Worm (Caenorhabditis elegans) whole organism, L1 larva: ENCODE measurements around the gene sma-3.

ENCODE experiments used
- C04F5.9 ChIP-seq: sonication (generic microtip); optimal IDR thresholded peaks from 2 replicates; lab custom pipeline; 2016; ENCODE audit warnings: missing genetic modification characterization, missing compliant biosample characterization
- C16A3.4 ChIP-seq: fragments of 150-350 bp; optimal IDR thresholded peaks from 2 replicates; lab custom pipeline; 2014; ENCODE audit warnings: missing biosample characterization, missing genetic modification characterization
- F16B12.6 ChIP-seq: fragments of 150-350 bp; optimal IDR thresholded peaks from 2 replicates; lab custom pipeline; 2014; ENCODE audit warnings: missing biosample characterization, missing genetic modification characterization
- aha-1 ChIP-seq: fragments of 150-350 bp; optimal IDR thresholded peaks from 2 replicates; lab custom pipeline; 2014; ENCODE audit warnings: missing biosample characterization, missing genetic modification characterization
- ama-1 ChIP-seq: fragments of 150-350 bp; optimal IDR thresholded peaks from 2 replicates; lab custom pipeline; 2014
- blmp-1 ChIP-seq: fragments of 150-350 bp; optimal IDR thresholded peaks from 2 replicates; lab custom pipeline; 2014; ENCODE audit warnings: missing biosample characterization, missing genetic modification characterization
- ceh-63 ChIP-seq: fragments of 200-800 bp; sonication (Bioruptor generic); optimal IDR thresholded peaks from 2 replicates; lab custom pipeline; 2018; ENCODE audit warnings: mild to moderate bottlenecking, missing genetic modification characterization, missing compliant biosample characterization
- ceh-82 ChIP-seq, 3 experiments: fragments of 150-350 bp in 1 of 3; sonication (generic microtip) in 2 of 3; optimal IDR thresholded peaks; 2 replicates each; lab custom pipeline; 2014 to 2017; ENCODE audit warnings: missing biosample characterization in 3 of 3, missing genetic modification characterization in 3 of 3
- ceh-90 ChIP-seq: sonication (generic microtip); optimal IDR thresholded peaks from 2 replicates; lab custom pipeline; 2016; ENCODE audit warnings: missing genetic modification characterization, missing compliant biosample characterization
- ces-1 ChIP-seq: fragments of 150-350 bp; optimal IDR thresholded peaks from 2 replicates; lab custom pipeline; 2014; ENCODE audit warnings: missing biosample characterization, missing genetic modification reagents, missing genetic modification characterization
- dsc-1 ChIP-seq: sonication (generic microtip); optimal IDR thresholded peaks from 2 replicates; lab custom pipeline; 2016; ENCODE audit warnings: mild to moderate bottlenecking, missing genetic modification characterization, missing compliant biosample characterization
- efl-1 ChIP-seq, 4 experiments: fragments of 150-350 bp; optimal IDR thresholded peaks in 3 of 4; peaks in 1 of 4; 1 replicate in 1 of 4; 2 replicates in 3 of 4; lab custom pipeline; 2014; ENCODE audit warnings: missing biosample characterization in 2 of 4, missing genetic modification characterization in 2 of 4, missing genetic modification reagents in 2 of 4
- egl-13 ChIP-seq: sonication (generic microtip); optimal IDR thresholded peaks from 2 replicates; lab custom pipeline; 2016; ENCODE audit warnings: missing genotype, missing genetic modification reagents, missing genetic modification characterization, missing compliant biosample characterization
- elt-2 ChIP-seq: sonication (generic microtip); optimal IDR thresholded peaks from 2 replicates; lab custom pipeline; 2016; ENCODE audit warnings: missing genetic modification characterization, mild to moderate bottlenecking, inconsistent platforms, missing compliant biosample characterization, missing genetic modification reagents
- elt-3 ChIP-seq, 6 experiments: fragments of 150-350 bp in 1 of 6; sonication (generic microtip); optimal IDR thresholded peaks; 2 replicates each; lab custom pipeline; 2017 to 2018; ENCODE audit warnings: missing biosample characterization in 6 of 6, missing genetic modification characterization in 6 of 6, inconsistent platforms in 1 of 6
- ets-5 ChIP-seq: fragments of 200-800 bp; sonication (Bioruptor generic); IDR thresholded peaks from 2 replicates; pipeline ENCODE4 v1.3.6; 2022; ENCODE audit warnings: missing genetic modification characterization, missing compliant biosample characterization
- fkh-10 ChIP-seq: sonication (generic microtip); optimal IDR thresholded peaks from 2 replicates; lab custom pipeline; 2017; ENCODE audit warnings: missing biosample characterization, missing genetic modification reagents, missing genetic modification characterization
- fkh-4 ChIP-seq: sonication (generic microtip); optimal IDR thresholded peaks from 2 replicates; lab custom pipeline; 2016; ENCODE audit warnings: missing compliant biosample characterization, missing genetic modification characterization, borderline replicate concordance
- fos-1 ChIP-seq: fragments of 150-350 bp; optimal IDR thresholded peaks from 2 replicates; lab custom pipeline; 2014; ENCODE audit warnings: missing biosample characterization, missing genetic modification characterization
- grh-1 ChIP-seq: fragments of 200-800 bp; sonication (Bioruptor generic); IDR thresholded peaks from 2 replicates; pipeline ENCODE4 v1.3.6; 2022; ENCODE audit warnings: missing genetic modification reagents, missing genetic modification characterization, missing compliant biosample characterization
- hlh-4 ChIP-seq: sonication (generic microtip); optimal IDR thresholded peaks from 2 replicates; lab custom pipeline; 2016; ENCODE audit warnings: mild to moderate bottlenecking, missing genetic modification characterization, missing compliant biosample characterization
- hpl-2 ChIP-seq: fragments of 150-350 bp; optimal IDR thresholded peaks from 2 replicates; lab custom pipeline; 2014; ENCODE audit warnings: missing biosample characterization, missing genetic modification reagents, missing genetic modification characterization
- isw-1 ChIP-seq: fragments of 200-800 bp; sonication (Bioruptor generic); IDR thresholded peaks from 2 replicates; pipeline ENCODE4 v1.3.6; 2022; ENCODE audit warnings: missing genetic modification characterization, missing compliant biosample characterization
- jun-1 ChIP-seq: fragments of 150-350 bp; optimal IDR thresholded peaks from 2 replicates; lab custom pipeline; 2014; ENCODE audit warnings: missing biosample characterization, missing genetic modification reagents, missing genetic modification characterization
- lin-13 ChIP-seq: fragments of 150-350 bp; optimal IDR thresholded peaks from 2 replicates; lab custom pipeline; 2014; ENCODE audit warnings: missing biosample characterization, missing genetic modification reagents, missing genetic modification characterization
- lin-15B ChIP-seq: fragments of 150-350 bp; sonication (generic microtip); optimal IDR thresholded peaks from 3 replicates; lab custom pipeline; 2014; ENCODE audit warnings: missing biosample characterization, missing genetic modification characterization
- lin-39 ChIP-seq: fragments of 150-350 bp; optimal IDR thresholded peaks from 2 replicates; lab custom pipeline; 2014; ENCODE audit warnings: missing biosample characterization, missing genetic modification reagents, missing genetic modification characterization
- lsy-2 ChIP-seq, 2 experiments: fragments of 150-350 bp; optimal IDR thresholded peaks; 2 replicates each; lab custom pipeline; 2014; ENCODE audit warnings: missing biosample characterization in 2 of 2, missing genetic modification characterization in 2 of 2
- mab-9 ChIP-seq: fragments of 200-800 bp; sonication (Bioruptor generic); IDR thresholded peaks from 2 replicates; pipeline ENCODE4 v1.3.6; 2022; ENCODE audit warnings: missing genetic modification reagents, missing genetic modification characterization, missing compliant biosample characterization
- mdl-1 ChIP-seq, 2 experiments: fragments of 150-350 bp; optimal IDR thresholded peaks; 2 replicates each; lab custom pipeline; 2014 to 2017; ENCODE audit warnings: missing biosample characterization in 2 of 2, missing genetic modification characterization in 2 of 2, inconsistent platforms in 1 of 2
- mep-1 ChIP-seq: fragments of 150-350 bp; optimal IDR thresholded peaks from 2 replicates; lab custom pipeline; 2014; ENCODE audit warnings: missing biosample characterization, missing genetic modification characterization
- nhr-11 ChIP-seq: fragments of 150-350 bp; optimal IDR thresholded peaks from 2 replicates; lab custom pipeline; 2014; ENCODE audit warnings: missing biosample characterization, missing genetic modification characterization
- nhr-12 ChIP-seq: sonication (generic microtip); optimal IDR thresholded peaks from 2 replicates; lab custom pipeline; 2017; ENCODE audit warnings: missing biosample characterization, missing genetic modification characterization
- nhr-71 ChIP-seq: sonication (generic microtip); optimal IDR thresholded peaks from 2 replicates; lab custom pipeline; 2016; ENCODE audit warnings: mild to moderate bottlenecking, missing genetic modification characterization, moderate library complexity, missing compliant biosample characterization
- nhr-76 ChIP-seq: sonication (generic microtip); optimal IDR thresholded peaks from 2 replicates; lab custom pipeline; 2017; ENCODE audit warnings: missing biosample characterization, missing genetic modification characterization
- nhr-77 ChIP-seq: fragments of 150-350 bp; optimal IDR thresholded peaks from 2 replicates; lab custom pipeline; 2014; ENCODE audit warnings: missing biosample characterization, missing genetic modification characterization
- nhr-84 ChIP-seq: sonication (generic microtip); optimal IDR thresholded peaks from 2 replicates; lab custom pipeline; 2017; ENCODE audit warnings: missing biosample characterization, missing genetic modification characterization
- nhr-85 ChIP-seq: sonication (generic microtip); peaks from one replicate; lab custom pipeline; 2016; ENCODE audit warnings: missing genetic modification characterization, inconsistent platforms, missing compliant biosample characterization
- nhr-90 ChIP-seq: sonication (generic microtip); optimal IDR thresholded peaks from 2 replicates; lab custom pipeline; 2016; ENCODE audit warnings: mild to moderate bottlenecking, missing genetic modification characterization, missing compliant biosample characterization; ENCODE audit not compliant: poor library complexity
- pag-3 ChIP-seq: sonication (generic microtip); optimal IDR thresholded peaks from 2 replicates; lab custom pipeline; 2017; ENCODE audit warnings: missing genetic modification characterization, mild to moderate bottlenecking, missing compliant biosample characterization, antibody characterized with exemption, borderline replicate concordance; ENCODE audit not compliant: insufficient read depth
- skn-1 ChIP-seq: fragments of 150-350 bp; optimal IDR thresholded peaks from 2 replicates; lab custom pipeline; 2014; ENCODE audit warnings: missing biosample characterization, missing genetic modification characterization
- snpc-4 ChIP-seq: fragments of 150-350 bp; optimal IDR thresholded peaks from 2 replicates; lab custom pipeline; 2014; ENCODE audit warnings: missing biosample characterization, missing genetic modification characterization
- snu-23 ChIP-seq: sonication (generic microtip); optimal IDR thresholded peaks from 2 replicates; lab custom pipeline; 2016; ENCODE audit warnings: missing genetic modification characterization, missing compliant biosample characterization
- sox-4 ChIP-seq: sonication (generic microtip); optimal IDR thresholded peaks from 2 replicates; lab custom pipeline; 2016; ENCODE audit warnings: missing genetic modification characterization, missing compliant biosample characterization
- sptf-1 ChIP-seq: fragments of 150-350 bp; optimal IDR thresholded peaks from 2 replicates; lab custom pipeline; 2014; ENCODE audit warnings: missing biosample characterization, missing genetic modification characterization
- swsn-7 ChIP-seq: sonication (generic microtip); optimal IDR thresholded peaks from 2 replicates; lab custom pipeline; 2016; ENCODE audit warnings: missing genetic modification characterization, missing compliant biosample characterization
- tbx-2 ChIP-seq: sonication (generic microtip); optimal IDR thresholded peaks from 2 replicates; lab custom pipeline; 2016; ENCODE audit warnings: missing genetic modification characterization, missing compliant biosample characterization
- tlp-1 ChIP-seq: fragments of 150-350 bp; optimal IDR thresholded peaks from 2 replicates; lab custom pipeline; 2014; ENCODE audit warnings: missing biosample characterization, missing genetic modification characterization
- unc-130 ChIP-seq: fragments of 150-350 bp; optimal IDR thresholded peaks from 2 replicates; lab custom pipeline; 2017; ENCODE audit warnings: missing biosample characterization, missing genetic modification characterization, inconsistent platforms
- unc-30 ChIP-seq: sonication (generic microtip); optimal IDR thresholded peaks from 2 replicates; lab custom pipeline; 2017; ENCODE audit warnings: missing biosample characterization, missing genetic modification characterization
- unc-86 ChIP-seq: sonication (generic microtip); optimal IDR thresholded peaks from 2 replicates; lab custom pipeline; 2016; ENCODE audit warnings: missing genetic modification characterization, missing compliant biosample characterization
- zag-1 ChIP-seq: fragments of 150-350 bp; optimal IDR thresholded peaks from 2 replicates; lab custom pipeline; 2014; ENCODE audit warnings: missing biosample characterization, missing genetic modification characterization
- zip-4 ChIP-seq: fragments of 200-800 bp; sonication (Bioruptor generic); optimal IDR thresholded peaks from 2 replicates; lab custom pipeline; 2018; ENCODE audit warnings: mild to moderate bottlenecking, missing genetic modification characterization, moderate library complexity, missing compliant biosample characterization
- ztf-11 ChIP-seq, 2 experiments: sonication (generic microtip); optimal IDR thresholded peaks; 2 replicates each; lab custom pipeline; 2016 to 2017; ENCODE audit warnings: missing genetic modification characterization in 2 of 2, missing biosample characterization in 1 of 2, missing compliant biosample characterization in 1 of 2
- ztf-4 ChIP-seq: fragments of 150-350 bp; optimal IDR thresholded peaks from 2 replicates; lab custom pipeline; 2014; ENCODE audit warnings: missing biosample characterization, missing genetic modification characterization

sma-3 gene

ce11 chrIII:6873724-6874123, 10.0 kb upstream of the sma-3 start:
- TF ChIP-seq F16B12.6 (tag; lab: Kevin White, UChicago) (no peak), unc-130 (tag; lab: Kevin White, UChicago) (no peak), nhr-85 (no peak), zip-4 (no peak), ztf-11 (tag; optimal IDR thresholded peaks at IDR 0.05; lab: Kevin White, UChicago) (no peak), fkh-4 (no peak), unc-86 (tag; lab: Kevin White, UChicago) (no peak), fos-1 (tag; lab: Kevin White, UChicago) (no peak), nhr-90 (tag; lab: Kevin White, UChicago) (no peak), pag-3 (tag; lab: Kevin White, UChicago) (no peak), jun-1 (tag; lab: Kevin White, UChicago) (no peak), sptf-1 (tag; lab: Kevin White, UChicago) (no peak), mep-1 (tag; lab: Kevin White, UChicago) (no peak), lin-39 (tag; lab: Kevin White, UChicago) (no peak), aha-1 (tag; lab: Kevin White, UChicago) (no peak), nhr-12 (tag; lab: Kevin White, UChicago) (no peak), hpl-2 (GFP tag; lab: Kevin White, UChicago) (no peak), lsy-2 (tag; optimal IDR thresholded peaks at IDR 0.05; lab: Kevin White, UChicago) (peak; percentile 34 to 59), nhr-71 (tag; lab: Kevin White, UChicago) (peak; percentile 77), mdl-1 (tag; optimal IDR thresholded peaks at IDR 0.05; lab: Kevin White, UChicago) (no peak), efl-1 (optimal IDR thresholded peaks at IDR 0.05; lab: Kevin White, UChicago) (peak in 1 of 2 experiments; percentile 31), efl-1 (GFP tag; optimal IDR thresholded peaks at IDR 0.05 in 1 of 2; lab: Kevin White, UChicago) (peak in 1 of 2 experiments; percentile 91), ces-1 (GFP tag; lab: Kevin White, UChicago) (no peak), tlp-1 (tag; lab: Kevin White, UChicago) (no peak), dsc-1 (tag; lab: Kevin White, UChicago) (peak; percentile 5), lin-13 (GFP tag; lab: Kevin White, UChicago) (no peak), grh-1 (GFP tag; lab: Robert Waterston, UW) (no peak), C16A3.4 (no peak), snpc-4 (tag; lab: Kevin White, UChicago) (no peak), unc-30 (tag; lab: Kevin White, UChicago) (no peak), nhr-11 (tag; lab: Kevin White, UChicago) (peak; percentile 50), mab-9 (GFP tag; lab: Robert Waterston, UW) (no peak), hlh-4 (tag; lab: Kevin White, UChicago) (no peak), swsn-7 (tag; lab: Kevin White, UChicago) (peak; percentile 6), elt-3 (tag; optimal IDR thresholded peaks at IDR 0.05; lab: Kevin White, UChicago) (no peak), isw-1 (GFP tag; lab: Robert Waterston, UW) (no peak), ztf-4 (tag; lab: Kevin White, UChicago) (peak; percentile 42), sox-4 (tag; lab: Kevin White, UChicago) (no peak), C04F5.9 (tag; lab: Kevin White, UChicago) (no peak), snu-23 (GFP tag; lab: Kevin White, UChicago) (peak; percentile 60), elt-2 (tag; lab: Kevin White, UChicago) (no peak), blmp-1 (tag; lab: Kevin White, UChicago) (no peak), tbx-2 (tag; lab: Kevin White, UChicago) (peak; percentile 4), ets-5 (GFP tag; lab: Robert Waterston, UW) (no peak), ceh-82 (tag; optimal IDR thresholded peaks at IDR 0.05; lab: Kevin White, UChicago) (peak in 1 of 3 experiments; percentile 16), nhr-77 (no peak), ceh-90 (tag; lab: Kevin White, UChicago) (no peak), nhr-84 (tag; lab: Kevin White, UChicago) (no peak), nhr-76 (tag; lab: Kevin White, UChicago) (no peak), skn-1 (no peak), fkh-10 (GFP tag; lab: Kevin White, UChicago) (no peak), egl-13 (tag; lab: Kevin White, UChicago) (no peak), ceh-63 (GFP tag; lab: Kevin White, UChicago) (no peak), zag-1 (tag; lab: Kevin White, UChicago) (no peak), ama-1 (lab: Kevin White, UChicago) (peak; percentile 55), lin-15B (tag; lab: Kevin White, UChicago) (no peak)
